Worm (Caenorhabditis elegans) whole organism, late embryonic: ENCODE data around the gene sre-7.

Experiments used
- Y22D7AL.16 ChIP-seq: sonication (generic microtip); optimal IDR thresholded peaks from 2 replicates; lab custom pipeline; 2016; ENCODE audit warnings: missing genetic modification characterization, missing compliant biosample characterization
- ama-1 ChIP-seq: fragments of 150-350 bp; optimal IDR thresholded peaks from 2 replicates; lab custom pipeline; 2014
- ceh-22 ChIP-seq: sonication (generic microtip); optimal IDR thresholded peaks from 2 replicates; lab custom pipeline; 2017; ENCODE audit warnings: missing biosample characterization, missing genetic modification characterization
- elt-2 ChIP-seq: sonication (generic microtip); optimal IDR thresholded peaks from 2 replicates; lab custom pipeline; 2016; ENCODE audit warnings: missing genetic modification reagents, missing genetic modification characterization, missing compliant biosample characterization
- fkh-6 ChIP-seq: sonication (generic microtip); optimal IDR thresholded peaks from 2 replicates; lab custom pipeline; 2016; ENCODE audit warnings: missing genetic modification characterization, missing compliant biosample characterization
- hlh-15 ChIP-seq: sonication (generic microtip); optimal IDR thresholded peaks from 2 replicates; lab custom pipeline; 2016; ENCODE audit warnings: missing genetic modification characterization, missing compliant biosample characterization
- mec-3 ChIP-seq: sonication (generic microtip); optimal IDR thresholded peaks from 2 replicates; lab custom pipeline; 2016; ENCODE audit warnings: borderline replicate concordance, missing genetic modification characterization, missing compliant biosample characterization
- nfya-1 ChIP-seq: sonication (generic microtip); optimal IDR thresholded peaks from 2 replicates; lab custom pipeline; 2017; ENCODE audit warnings: missing genetic modification characterization, mild to moderate bottlenecking, missing compliant biosample characterization, antibody characterized with exemption, moderate library complexity
- tbx-2 ChIP-seq: sonication (generic microtip); optimal IDR thresholded peaks from 2 replicates; lab custom pipeline; 2016; ENCODE audit warnings: missing genetic modification characterization, missing compliant biosample characterization
- unc-55 ChIP-seq: sonication (generic microtip); optimal IDR thresholded peaks from 2 replicates; lab custom pipeline; 2017; ENCODE audit warnings: missing biosample characterization, missing genetic modification reagents, missing genetic modification characterization

ce11 chrV:14235942-14236341 lies 8.1 kb upstream of the sre-7 start, which contains the start of gene ent-3:
- TF ChIP-seq fkh-6 (tag; lab: Kevin White, UChicago): no peak
- TF ChIP-seq ama-1 (lab: Kevin White, UChicago): no peak
- no peak for TF ChIP-seq ceh-22
- no peak for TF ChIP-seq nfya-1
- TF ChIP-seq hlh-15 (tag; lab: Kevin White, UChicago): no peak
- TF ChIP-seq tbx-2 (tag; lab: Kevin White, UChicago): no peak
- TF ChIP-seq Y22D7AL.16 (tag; lab: Kevin White, UChicago): no peak
- TF ChIP-seq unc-55 (GFP tag; lab: Kevin White, UChicago): no peak
- no peak for TF ChIP-seq elt-2
- no peak for TF ChIP-seq mec-3 (tag; lab: Kevin White, UChicago)
